Fruit fly (Drosophila melanogaster) whole organism, embryonic: Measurements from ENCODE around the gene loqs.

ENCODE experiments used
- CG11696 ChIP-seq: fragments of 200-800 bp; sonication (Bioruptor generic); IDR thresholded peaks from 2 replicates; pipeline ENCODE4 v1.3.6; 2022; ENCODE audit warnings: missing biosample characterization, missing genetic modification characterization
- CG14860 ChIP-seq: fragments of 200-800 bp; sonication (Bioruptor generic); IDR thresholded peaks from 3 replicates; pipeline ENCODE4 v1.3.6; 2022; ENCODE audit warnings: missing biosample characterization, missing genetic modification characterization; ENCODE audit not compliant: partially characterized antibody
- CG16813 ChIP-seq: fragments of 200-800 bp; sonication (Bioruptor generic); IDR thresholded peaks from 3 replicates; pipeline ENCODE4 v1.3.6; 2022; ENCODE audit warnings: missing biosample characterization, missing genetic modification characterization; ENCODE audit not compliant: partially characterized antibody
- CG3065 ChIP-seq: fragments of 200-800 bp; sonication (Bioruptor generic); optimal IDR thresholded peaks from 2 replicates; lab custom pipeline; 2016; ENCODE audit warnings: missing biosample characterization, missing genetic modification characterization
- CG3163 ChIP-seq: fragments of 200-800 bp; sonication (Bioruptor generic); optimal IDR thresholded peaks from 3 replicates; lab custom pipeline; 2016; ENCODE audit warnings: missing biosample characterization, missing genetic modification characterization
- CG34376 ChIP-seq: fragments of 200-800 bp; sonication (Bioruptor generic); optimal IDR thresholded peaks from 2 replicates; lab custom pipeline; 2018; ENCODE audit warnings: missing biosample characterization, mild to moderate bottlenecking, missing genetic modification characterization
- CG4617 ChIP-seq: fragments of 200-800 bp; sonication (Bioruptor generic); optimal IDR thresholded peaks from 3 replicates; lab custom pipeline; 2016; ENCODE audit warnings: missing biosample characterization, missing genetic modification characterization, borderline replicate concordance
- CG6791 ChIP-seq: fragments of 200-800 bp; sonication (Bioruptor generic); IDR thresholded peaks from 3 replicates; pipeline ENCODE4 v1.3.6; 2022; ENCODE audit warnings: missing biosample characterization, missing genetic modification characterization; ENCODE audit not compliant: partially characterized antibody
- CG7357 ChIP-seq: fragments of 200-800 bp; sonication (Bioruptor generic); IDR thresholded peaks from 3 replicates; pipeline ENCODE4 v1.3.6; 2022; ENCODE audit warnings: missing biosample characterization, missing genetic modification characterization
- Camta ChIP-seq: fragments of 200-800 bp; sonication (Bioruptor generic); optimal IDR thresholded peaks from 2 replicates; lab custom pipeline; 2016; ENCODE audit warnings: missing biosample characterization, missing genetic modification characterization
- Chrac-16 ChIP-seq: fragments of 200-800 bp; sonication (Bioruptor generic); optimal IDR thresholded peaks from 3 replicates; lab custom pipeline; 2016; ENCODE audit warnings: missing biosample characterization, missing genetic modification characterization
- Deaf1 ChIP-seq: fragments of 200-800 bp; optimal IDR thresholded peaks from 3 replicates; lab custom pipeline; 2019; ENCODE audit warnings: missing biosample characterization, mild to moderate bottlenecking, missing genetic modification characterization, moderate library complexity
- Drgx ChIP-seq: fragments of 200-800 bp; sonication (Bioruptor generic); IDR thresholded peaks from 2 replicates; pipeline ENCODE4 v1.3.6; 2022; ENCODE audit warnings: missing biosample characterization, missing genetic modification characterization
- Fer2 ChIP-seq: fragments of 200-800 bp; sonication (Bioruptor generic); optimal IDR thresholded peaks from 2 replicates; lab custom pipeline; 2018; ENCODE audit warnings: missing biosample characterization, mild to moderate bottlenecking, missing genetic modification characterization, moderate library complexity
- Gsc ChIP-seq: fragments of 200-800 bp; sonication (Bioruptor generic); IDR thresholded peaks from 2 replicates; pipeline ENCODE4 v1.3.6; 2022; ENCODE audit warnings: missing biosample characterization, missing genetic modification characterization
- Kr ChIP-seq: fragments of 200-800 bp; sonication (Bioruptor generic); optimal IDR thresholded peaks from 2 replicates; lab custom pipeline; 2017; ENCODE audit warnings: missing biosample characterization, mild to moderate bottlenecking, missing genetic modification characterization
- NFAT ChIP-seq: fragments of 200-800 bp; sonication (Bioruptor generic); IDR thresholded peaks from 2 replicates; pipeline ENCODE4 v1.3.6; 2022; ENCODE audit warnings: missing biosample characterization, missing genetic modification characterization
- Rx ChIP-seq: fragments of 200-800 bp; sonication (Bioruptor generic); IDR thresholded peaks from 2 replicates; pipeline ENCODE4 v1.3.6; 2022; ENCODE audit warnings: missing biosample characterization, missing genetic modification characterization
- Sox100B ChIP-seq: fragments of 200-800 bp; sonication (Bioruptor generic); optimal IDR thresholded peaks from 3 replicates; lab custom pipeline; 2018; ENCODE audit warnings: missing biosample characterization, mild to moderate bottlenecking, missing genetic modification characterization
- Spps ChIP-seq: fragments of 200-800 bp; sonication (Bioruptor generic); optimal IDR thresholded peaks from 2 replicates; lab custom pipeline; 2018; ENCODE audit warnings: missing biosample characterization, mild to moderate bottlenecking, missing genetic modification characterization
- Taf1 ChIP-seq: fragments of 200-800 bp; sonication (Bioruptor generic); IDR thresholded peaks from 2 replicates; pipeline ENCODE4 v1.3.6; 2022; ENCODE audit warnings: missing biosample characterization, missing genetic modification characterization
- crc ChIP-seq: fragments of 200-800 bp; sonication (Bioruptor generic); optimal IDR thresholded peaks from 2 replicates; lab custom pipeline; 2016; ENCODE audit warnings: missing biosample characterization, missing genetic modification characterization
- crol ChIP-seq: fragments of 200-800 bp; sonication (Bioruptor generic); IDR thresholded peaks from 2 replicates; pipeline ENCODE4 v1.3.6; 2022; ENCODE audit warnings: missing biosample characterization, missing genetic modification characterization
- dan ChIP-seq: fragments of 200-800 bp; sonication (Bioruptor generic); IDR thresholded peaks from 2 replicates; pipeline ENCODE4 v1.3.6; 2022; ENCODE audit warnings: missing biosample characterization, missing genetic modification characterization
- dmrt11E ChIP-seq: fragments of 200-800 bp; sonication (Bioruptor generic); optimal IDR thresholded peaks from 3 replicates; lab custom pipeline; 2018; ENCODE audit warnings: missing biosample characterization, mild to moderate bottlenecking, missing genetic modification characterization, moderate library complexity
- eve ChIP-seq, 2 experiments: fragments of >200 bp; optimal IDR thresholded peaks; 2 replicates each; lab custom pipeline; 2017; ENCODE audit warnings: missing biosample characterization in 2 of 2, missing genetic modification characterization in 2 of 2
- fd64A ChIP-seq: fragments of 200-800 bp; sonication (Bioruptor generic); optimal IDR thresholded peaks from 3 replicates; lab custom pipeline; 2018; ENCODE audit warnings: missing biosample characterization, mild to moderate bottlenecking, missing genetic modification characterization
- fd96Cb ChIP-seq: fragments of 200-800 bp; sonication (Bioruptor generic); optimal IDR thresholded peaks from 2 replicates; lab custom pipeline; 2018; ENCODE audit warnings: missing biosample characterization, mild to moderate bottlenecking, missing genetic modification characterization, moderate library complexity
- fu2 ChIP-seq: fragments of 200-800 bp; sonication (Bioruptor generic); optimal IDR thresholded peaks from 2 replicates; lab custom pipeline; 2016; ENCODE audit warnings: missing biosample characterization, missing genetic modification characterization
- ind ChIP-seq: fragments of 200-800 bp; sonication (Bioruptor generic); optimal IDR thresholded peaks from 3 replicates; lab custom pipeline; 2016; ENCODE audit warnings: missing biosample characterization, missing genetic modification characterization
- kni ChIP-seq: fragments of 200-800 bp; sonication (Bioruptor generic); optimal IDR thresholded peaks from 3 replicates; lab custom pipeline; 2017; ENCODE audit warnings: mild to moderate bottlenecking, missing biosample characterization, missing genetic modification reagents, missing genetic modification characterization
- lab ChIP-seq: fragments of 200-800 bp; sonication (Bioruptor generic); optimal IDR thresholded peaks from 3 replicates; lab custom pipeline; 2017; ENCODE audit warnings: missing biosample characterization, missing genetic modification characterization, mild to moderate bottlenecking, moderate library complexity, missing genetic modification reagents
- odd ChIP-seq: fragments of 200-800 bp; sonication (Bioruptor generic); optimal IDR thresholded peaks from 2 replicates; lab custom pipeline; 2017; ENCODE audit warnings: missing biosample characterization, mild to moderate bottlenecking, missing genetic modification characterization
- org-1 ChIP-seq: fragments of 200-800 bp; sonication (Bioruptor generic); optimal IDR thresholded peaks from 2 replicates; lab custom pipeline; 2017; ENCODE audit warnings: missing biosample characterization, missing genetic modification characterization
- repo ChIP-seq: fragments of 200-800 bp; sonication (Bioruptor generic); optimal IDR thresholded peaks from 2 replicates; lab custom pipeline; 2016; ENCODE audit warnings: missing biosample characterization, missing genetic modification characterization
- sc ChIP-seq, 3 experiments: fragments of >200 bp in 2 of 3; fragments of 200-800 bp in 1 of 3; sonication (Bioruptor generic) in 1 of 3; optimal IDR thresholded peaks; 2 replicates in 2 of 3; 3 replicates in 1 of 3; lab custom pipeline; 2017; ENCODE audit warnings: mild to moderate bottlenecking in 1 of 3, missing biosample characterization in 1 of 3, missing genetic modification characterization in 1 of 3, missing genetic modification reagents in 1 of 3
- sens ChIP-seq: fragments of 200-800 bp; sonication (Bioruptor generic); peaks from one replicate; lab custom pipeline; 2016; ENCODE audit warnings: missing biosample characterization, missing genetic modification characterization
- seq ChIP-seq: fragments of 200-800 bp; sonication (Bioruptor generic); IDR thresholded peaks from 2 replicates; pipeline ENCODE4 v1.3.6; 2022; ENCODE audit warnings: missing biosample characterization, missing genetic modification characterization
- sima ChIP-seq: fragments of 200-800 bp; sonication (Bioruptor generic); optimal IDR thresholded peaks from 2 replicates; lab custom pipeline; 2016; ENCODE audit warnings: missing biosample characterization, missing genetic modification characterization
- slbo ChIP-seq: fragments of 200-800 bp; sonication (Bioruptor generic); IDR thresholded peaks from 2 replicates; pipeline ENCODE4 v1.3.6; 2022; ENCODE audit warnings: missing biosample characterization, missing genetic modification characterization
- sna ChIP-seq: fragments of 200-800 bp; sonication (Bioruptor generic); IDR thresholded peaks from 2 replicates; pipeline ENCODE4 v1.3.6; 2022; ENCODE audit warnings: missing biosample characterization, missing genetic modification characterization; ENCODE audit not compliant: partially characterized antibody
- so ChIP-seq: fragments of 200-800 bp; sonication (Bioruptor generic); IDR thresholded peaks from 3 replicates; pipeline ENCODE4 v1.3.6; 2022; ENCODE audit warnings: missing biosample characterization, missing genetic modification characterization
- unpg ChIP-seq: fragments of 200-800 bp; sonication (Bioruptor generic); optimal IDR thresholded peaks from 3 replicates; lab custom pipeline; 2018; ENCODE audit warnings: missing biosample characterization, mild to moderate bottlenecking, missing genetic modification characterization, moderate library complexity
- vfl ChIP-seq: fragments of 200-800 bp; sonication (Bioruptor generic); optimal IDR thresholded peaks from 2 replicates; lab custom pipeline; 2016; ENCODE audit warnings: missing biosample characterization, missing genetic modification characterization

Gene loqs

DNA sequence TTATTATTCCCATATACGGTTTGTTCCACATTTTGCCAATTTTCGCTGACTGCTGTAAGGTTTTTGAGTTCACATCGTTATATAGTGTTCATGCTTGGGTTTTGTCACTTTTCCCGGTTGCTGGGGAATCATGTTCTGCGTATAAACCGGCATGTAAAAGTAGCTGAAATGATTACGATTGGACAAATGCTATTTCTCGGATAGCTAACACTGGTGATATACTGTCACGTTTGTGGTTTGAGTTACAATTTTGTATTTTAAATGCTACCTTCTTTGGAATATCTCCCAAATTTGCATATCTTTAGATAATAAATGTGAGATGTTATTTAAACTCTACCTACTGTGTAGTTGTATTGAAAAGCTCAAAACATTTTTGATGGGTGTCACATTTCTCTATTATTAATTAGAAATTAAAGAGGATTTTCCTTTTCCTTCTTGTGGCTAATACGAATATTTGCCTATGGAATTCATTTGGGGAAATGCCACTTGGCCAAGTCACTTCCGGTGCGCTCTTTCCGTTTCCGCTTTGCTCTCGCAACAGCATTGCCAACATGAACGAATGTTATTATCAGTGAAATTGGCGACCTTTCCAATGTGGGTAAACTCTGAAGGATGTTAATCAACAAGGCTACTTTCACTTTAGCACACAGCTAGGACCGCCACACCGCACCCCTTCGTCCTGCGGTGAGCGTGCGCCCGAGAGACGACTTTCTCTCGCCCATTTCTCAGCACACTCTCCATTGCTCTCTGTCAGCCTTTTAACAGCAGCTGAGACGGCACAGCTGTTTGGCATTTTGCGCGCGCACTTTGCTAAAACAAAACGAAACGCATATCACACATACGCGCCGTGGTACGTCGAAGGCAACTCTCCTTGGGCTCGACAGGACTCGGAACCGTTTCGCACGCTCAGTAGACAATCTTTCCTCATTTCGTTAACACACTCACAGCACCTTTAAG, 32.4 kb downstream of the loqs start, which contains the start of the genes CG16956, CG42784 and CG43850 (continued):
- TF ChIP-seq fd64A (peak; percentile 17), seq (peak; percentile 53; the same call in 1 of the 2 replicates), Sox100B (GFP tag; lab: Kevin White, UChicago) (peak; percentile 54), sima (GFP tag; lab: Kevin White, UChicago) (no peak), Spps (tag; lab: Kevin White, UChicago) (no peak), fd96Cb (tag; lab: Kevin White, UChicago) (no peak), Camta (GFP tag; lab: Kevin White, UChicago) (no peak), slbo (GFP tag; lab: Robert Waterston, UW) (no peak), Taf1 (GFP tag; lab: Robert Waterston, UW) (no peak), kni (no peak), sna (GFP tag; lab: Robert Waterston, UW) (no peak), ind (no peak), odd (GFP tag; lab: Kevin White, UChicago) (peak; percentile 83), so (GFP tag; lab: Robert Waterston, UW) (0 out of 3 replicates have a peak, but pooled peaks have one; percentile 60), eve (GFP tag; optimal IDR thresholded peaks at IDR 0.05; lab: Kevin White, UChicago) (no peak), Kr (GFP tag; lab: Kevin White, UChicago) (no peak), CG14860 (GFP tag; lab: Robert Waterston, UW) (no peak), CG6791 (GFP tag; lab: Robert Waterston, UW) (no peak), dmrt11E (no peak), Gsc (no peak), dan (GFP tag; lab: Robert Waterston, UW) (no peak), NFAT (GFP tag; lab: Robert Waterston, UW) (peak; percentile 33; the same call in 1 of the 2 replicates), sc (optimal IDR thresholded peaks at IDR 0.05; lab: Kevin White, UChicago) (no peak), sc (GFP tag; optimal IDR thresholded peaks at IDR 0.05; lab: Kevin White, UChicago) (peak; percentile 7), Deaf1 (peak; percentile 48), org-1 (GFP tag; lab: Kevin White, UChicago) (peak; percentile 68), CG3163 (GFP tag; lab: Kevin White, UChicago) (no peak), Chrac-16 (GFP tag; lab: Kevin White, UChicago) (no peak), unpg (GFP tag; lab: Kevin White, UChicago) (peak; percentile 67), Rx (no peak), crol (GFP tag; lab: Robert Waterston, UW) (peak; percentile 25; the same call in 1 of the 2 replicates)

DNA sequence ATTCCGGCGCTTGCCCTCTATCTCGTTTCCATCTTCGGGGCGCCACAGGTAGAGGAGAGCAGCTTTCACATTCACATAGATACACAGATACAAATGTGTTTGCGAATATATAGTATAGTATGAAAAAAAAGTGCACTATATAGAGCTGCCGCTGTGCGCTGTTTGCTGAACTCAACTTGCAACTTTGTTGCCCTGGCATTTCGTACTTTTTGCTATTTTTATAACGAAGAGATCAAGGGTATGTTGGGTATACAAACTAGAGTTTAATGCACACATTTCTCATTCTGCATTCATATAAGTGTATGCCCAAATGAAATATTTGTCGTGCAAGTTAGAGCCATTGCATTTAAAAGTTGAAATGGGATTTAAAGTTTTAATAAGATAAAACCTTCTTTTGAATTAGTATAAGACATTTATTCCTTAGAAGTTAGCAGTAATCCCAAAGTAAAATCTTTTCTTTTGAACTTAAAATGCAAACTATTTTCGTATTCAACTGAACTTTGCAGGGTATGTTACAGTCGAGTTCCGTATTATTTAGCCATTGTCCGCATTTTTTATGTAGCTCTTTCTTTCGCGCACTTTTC, 48.6 kb downstream of the loqs start:
- TF ChIP-seq CG16813 (GFP tag; lab: Robert Waterston, UW) (no peak), Drgx (GFP tag; lab: Robert Waterston, UW) (peak; percentile 30; the same call in 1 of the 2 replicates)

DNA sequence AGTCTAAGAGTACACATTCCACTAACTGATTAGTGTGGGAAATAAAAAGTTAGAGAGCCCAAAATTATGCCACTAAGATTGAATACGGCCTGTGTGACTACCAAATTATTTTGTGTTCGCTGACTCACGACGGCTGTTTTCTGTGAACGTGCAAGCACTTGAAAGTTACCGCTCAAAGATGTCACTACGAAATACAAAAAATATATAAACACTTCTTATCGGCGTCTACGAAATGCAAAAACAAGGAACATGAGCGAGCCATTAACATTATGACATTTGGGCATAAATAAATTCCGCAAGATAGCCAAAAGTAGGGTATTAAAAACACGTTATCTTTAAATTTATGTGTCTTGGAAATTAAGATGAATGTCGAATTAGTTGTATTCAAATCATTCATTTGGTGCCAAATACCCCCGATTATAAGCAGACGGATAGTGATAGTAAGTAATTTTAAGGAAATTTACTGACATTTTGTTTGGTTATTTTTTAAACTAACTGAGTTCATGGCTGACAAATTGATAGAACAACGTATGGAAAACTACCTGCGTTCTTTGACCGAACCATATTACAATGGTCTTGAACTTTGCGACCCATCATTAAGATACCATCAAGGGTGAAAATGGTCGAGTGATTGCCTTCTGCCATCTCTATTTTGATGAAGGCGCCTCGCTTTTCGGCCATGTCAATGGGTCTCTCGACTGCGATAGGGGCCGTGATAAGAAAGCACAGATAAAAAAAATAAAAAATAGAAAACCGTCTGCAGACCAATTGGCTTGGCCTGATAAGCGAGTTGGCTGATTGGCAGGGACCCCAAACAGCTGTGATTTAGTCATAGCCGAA, 52.6 kb downstream of the loqs start, which contains the start of gene Tehao:
Tehao (plus strand) TSS at position 828 of the 840 bp plus-strand sequence.
- TF ChIP-seq CG11696 (no peak), lab (GFP tag; lab: Kevin White, UChicago) (peak; percentile 42), Taf1 (GFP tag; lab: Robert Waterston, UW) (no peak), fu2 (GFP tag; lab: Kevin White, UChicago) (no peak), CG34376 (GFP tag; lab: Kevin White, UChicago) (peak; percentile 76), CG7357 (GFP tag; lab: Robert Waterston, UW) (no peak), vfl (GFP tag; lab: Kevin White, UChicago) (no peak), repo (GFP tag; lab: Kevin White, UChicago) (no peak), sens (GFP tag; lab: Kevin White, UChicago) (peak; percentile 34), CG4617 (no peak), CG3065 (GFP tag; lab: Kevin White, UChicago) (no peak), Fer2 (no peak), crc (GFP tag; lab: Kevin White, UChicago) (no peak)
